Fruit fly (Drosophila melanogaster) whole organism, adult: ENCODE results near the gene CG31792.

Source experiments
- CG11617 ChIP-seq: fragments of 200-800 bp; sonication (Bioruptor generic); optimal IDR thresholded peaks from 2 replicates; lab custom pipeline; 2017; ENCODE audit warnings: mild to moderate bottlenecking, missing biosample characterization, missing genetic modification reagents, missing genetic modification characterization
- CG14711 ChIP-seq: fragments of 200-800 bp; sonication (Bioruptor generic); optimal IDR thresholded peaks from 2 replicates; lab custom pipeline; 2018; ENCODE audit warnings: missing biosample characterization, mild to moderate bottlenecking, missing genetic modification characterization, moderate library complexity
- CG33017 ChIP-seq: fragments of 200-800 bp; sonication (Bioruptor generic); optimal IDR thresholded peaks from 2 replicates; lab custom pipeline; 2018; ENCODE audit warnings: missing biosample characterization, mild to moderate bottlenecking, missing genetic modification characterization, moderate library complexity
- CG5204 ChIP-seq: fragments of 200-800 bp; sonication (Bioruptor generic); optimal IDR thresholded peaks from 2 replicates; lab custom pipeline; 2016; ENCODE audit warnings: missing biosample characterization, missing genetic modification characterization
- CG7101 ChIP-seq: fragments of 200-800 bp; sonication (Bioruptor generic); optimal IDR thresholded peaks from 2 replicates; lab custom pipeline; 2018; ENCODE audit warnings: missing biosample characterization, mild to moderate bottlenecking, missing genetic modification characterization, moderate library complexity
- Clk ChIP-seq: fragments of 200-800 bp; sonication (Bioruptor generic); optimal IDR thresholded peaks from 2 replicates; lab custom pipeline; 2017; ENCODE audit warnings: missing biosample characterization, missing genetic modification characterization
- Crg-1 ChIP-seq: fragments of 200-800 bp; sonication (Bioruptor generic); optimal IDR thresholded peaks from 2 replicates; lab custom pipeline; 2016; ENCODE audit warnings: missing biosample characterization, missing genetic modification characterization
- cnc ChIP-seq, 2 experiments: fragments of >200 bp; optimal IDR thresholded peaks; 2 replicates each; lab custom pipeline; 2017
- pad ChIP-seq: fragments of 200-800 bp; sonication (Bioruptor generic); optimal IDR thresholded peaks from 3 replicates; lab custom pipeline; 2017; ENCODE audit warnings: missing biosample characterization, missing genetic modification characterization, mild to moderate bottlenecking, moderate library complexity, missing genetic modification reagents
- tj ChIP-seq: fragments of 200-800 bp; sonication (Bioruptor generic); optimal IDR thresholded peaks from 3 replicates; lab custom pipeline; 2017; ENCODE audit warnings: missing biosample characterization, mild to moderate bottlenecking, missing genetic modification characterization, moderate library complexity
- toe ChIP-seq: fragments of 200-800 bp; sonication (Bioruptor generic); optimal IDR thresholded peaks from 2 replicates; lab custom pipeline; 2016; ENCODE audit warnings: missing biosample characterization, missing genetic modification characterization

dm6 chr2L:18990720-18991119 is 6.5 kb upstream of the CG31792 start, which contains the start of gene CG15169:
- TF ChIP-seq pad = no peak
- TF ChIP-seq tj (GFP tag; lab: Kevin White, UChicago) = no peak
- no peak for TF ChIP-seq CG14711 (tag; lab: Kevin White, UChicago)
- no peak for TF ChIP-seq CG7101 (tag; lab: Kevin White, UChicago)
- no peak for TF ChIP-seq toe (GFP tag; lab: Kevin White, UChicago)
- TF ChIP-seq Crg-1 (GFP tag; lab: Kevin White, UChicago) = no peak
- no peak for TF ChIP-seq Clk (GFP tag; lab: Kevin White, UChicago)
- TF ChIP-seq cnc (optimal IDR thresholded peaks at IDR 0.05; lab: Kevin White, UChicago) = no peak
- no peak for TF ChIP-seq CG5204 (GFP tag; lab: Kevin White, UChicago)
- TF ChIP-seq CG33017 (tag; lab: Kevin White, UChicago) = no peak
- TF ChIP-seq CG11617 (GFP tag; lab: Kevin White, UChicago) = no peak
